Worm (Caenorhabditis elegans) whole organism, young adult: ENCODE results near the gene cest-17.

Source experiments
- D2030.7 ChIP-seq: fragments of 200-800 bp; sonication (Bioruptor generic); IDR thresholded peaks from 2 replicates; pipeline ENCODE4 v1.3.6; 2022; ENCODE audit warnings: missing genetic modification reagents, missing genetic modification characterization, missing compliant biosample characterization
- F55B11.4 ChIP-seq: sonication (generic microtip); optimal IDR thresholded peaks from 2 replicates; lab custom pipeline; 2016; ENCODE audit warnings: missing compliant biosample characterization, missing genetic modification characterization, borderline replicate concordance; ENCODE audit not compliant: insufficient read depth
- F57A8.1 ChIP-seq: fragments of 200-800 bp; sonication (Bioruptor generic); optimal IDR thresholded peaks from 2 replicates; lab custom pipeline; 2018; ENCODE audit warnings: mild to moderate bottlenecking, missing genetic modification characterization, moderate library complexity, missing compliant biosample characterization
- K12H6.12 ChIP-seq: fragments of 200-800 bp; sonication (Bioruptor generic); optimal IDR thresholded peaks from 2 replicates; lab custom pipeline; 2018; ENCODE audit warnings: mild to moderate bottlenecking, missing genetic modification characterization, missing compliant biosample characterization
- T07F8.4 ChIP-seq: sonication (generic microtip); optimal IDR thresholded peaks from 2 replicates; lab custom pipeline; 2016; ENCODE audit warnings: mild to moderate bottlenecking, missing genetic modification characterization, moderate library complexity, missing compliant biosample characterization
- T26A5.8 ChIP-seq: sonication (generic microtip); optimal IDR thresholded peaks from 2 replicates; lab custom pipeline; 2016; ENCODE audit warnings: missing genetic modification characterization, missing compliant biosample characterization
- Y53F4B.3 ChIP-seq: fragments of 200-800 bp; sonication (Bioruptor generic); IDR thresholded peaks from 2 replicates; pipeline ENCODE4 v1.3.6; 2022; ENCODE audit warnings: missing genetic modification reagents, missing genetic modification characterization, missing compliant biosample characterization
- Y56A3A.18 ChIP-seq: fragments of 200-800 bp; sonication (Bioruptor generic); IDR thresholded peaks from 2 replicates; pipeline ENCODE4 v1.3.6; 2022; ENCODE audit warnings: missing genetic modification reagents, missing genetic modification characterization, missing compliant biosample characterization
- Y67H2A.10 ChIP-seq: fragments of 200-800 bp; sonication (Bioruptor generic); conservative IDR thresholded peaks from 2 replicates; pipeline ENCODE4 v1.3.6; 2022; ENCODE audit warnings: missing genetic modification reagents, missing genetic modification characterization, missing compliant biosample characterization
- atf-7 ChIP-seq: sonication (generic microtip); optimal IDR thresholded peaks from 2 replicates; lab custom pipeline; 2017; ENCODE audit warnings: mild to moderate bottlenecking, missing genetic modification characterization, missing compliant biosample characterization
- athp-1 ChIP-seq: sonication (generic microtip); optimal IDR thresholded peaks from 2 replicates; lab custom pipeline; 2017; ENCODE audit warnings: mild to moderate bottlenecking, missing genetic modification characterization, missing compliant biosample characterization
- ceh-27 ChIP-seq: fragments of 200-800 bp; sonication (Bioruptor generic); optimal IDR thresholded peaks from 2 replicates; lab custom pipeline; 2018; ENCODE audit warnings: mild to moderate bottlenecking, missing genetic modification characterization, moderate library complexity, missing compliant biosample characterization
- ceh-58 ChIP-seq: fragments of 200-800 bp; sonication (Bioruptor generic); IDR thresholded peaks from 2 replicates; pipeline ENCODE4 v1.3.6; 2022; ENCODE audit warnings: missing genetic modification characterization, missing compliant biosample characterization
- egrh-3 ChIP-seq: fragments of 200-800 bp; sonication (Bioruptor generic); IDR thresholded peaks from 2 replicates; pipeline ENCODE4 v1.3.6; 2022; ENCODE audit warnings: missing genetic modification reagents, missing genetic modification characterization, missing compliant biosample characterization
- hsf-1 ChIP-seq: fragments of 200-800 bp; sonication (Bioruptor generic); IDR thresholded peaks from 2 replicates; pipeline ENCODE4 v1.3.6; 2022; ENCODE audit warnings: missing genetic modification reagents, missing genetic modification characterization, missing compliant biosample characterization
- let-526 ChIP-seq: fragments of 200-800 bp; sonication (Bioruptor generic); IDR thresholded peaks from 2 replicates; pipeline ENCODE4 v1.3.6; 2022; ENCODE audit warnings: missing genetic modification reagents, missing genetic modification characterization, missing compliant biosample characterization
- madf-6 ChIP-seq: fragments of 200-800 bp; sonication (Bioruptor generic); IDR thresholded peaks from 2 replicates; pipeline ENCODE4 v1.3.6; 2022; ENCODE audit warnings: missing genetic modification reagents, missing genetic modification characterization, missing compliant biosample characterization
- mxl-1 ChIP-seq: sonication (generic microtip); optimal IDR thresholded peaks from 2 replicates; lab custom pipeline; 2016; ENCODE audit warnings: missing genetic modification characterization, missing compliant biosample characterization
- nfya-2 ChIP-seq: fragments of 200-800 bp; sonication (Bioruptor generic); IDR thresholded peaks from 2 replicates; pipeline ENCODE4 v1.3.6; 2022; ENCODE audit warnings: missing genetic modification reagents, missing genetic modification characterization, missing compliant biosample characterization
- nhr-27 ChIP-seq: fragments of 200-800 bp; sonication (Bioruptor generic); optimal IDR thresholded peaks from 2 replicates; lab custom pipeline; 2018; ENCODE audit warnings: mild to moderate bottlenecking, missing genetic modification characterization, moderate library complexity, missing compliant biosample characterization
- nhr-80 ChIP-seq: sonication (generic microtip); optimal IDR thresholded peaks from 2 replicates; lab custom pipeline; 2016; ENCODE audit warnings: missing genetic modification characterization, missing compliant biosample characterization
- pha-4 ChIP-seq: fragments of 150-350 bp; sonication (generic microtip); optimal IDR thresholded peaks from 2 replicates; lab custom pipeline; 2014; ENCODE audit warnings: missing biosample characterization, missing genetic modification reagents, missing genetic modification characterization
- snpc-3.4 ChIP-seq: sonication (generic microtip); optimal IDR thresholded peaks from 2 replicates; lab custom pipeline; 2017; ENCODE audit warnings: missing genetic modification characterization, mild to moderate bottlenecking, missing compliant biosample characterization, antibody characterized with exemption, moderate library complexity, missing genotype, missing genetic modification reagents
- sptf-2 ChIP-seq: fragments of 200-800 bp; sonication (Bioruptor generic); optimal IDR thresholded peaks from 2 replicates; lab custom pipeline; 2018; ENCODE audit warnings: mild to moderate bottlenecking, missing genetic modification characterization, missing compliant biosample characterization
- tbx-9 ChIP-seq: sonication (generic microtip); optimal IDR thresholded peaks from 2 replicates; lab custom pipeline; 2016; ENCODE audit warnings: borderline replicate concordance, missing genetic modification characterization, inconsistent platforms, missing compliant biosample characterization

cest-17 gene

ce11 chrV:8253946-8254345 is 50.8 kb downstream of the cest-17 start:
- TF ChIP-seq pha-4 (no peak), madf-6 (no peak), egrh-3 (GFP tag; lab: Robert Waterston, UW) (no peak), snpc-3.4 (tag; lab: Kevin White, UChicago) (no peak), let-526 (GFP tag; lab: Robert Waterston, UW) (no peak), mxl-1 (tag; lab: Kevin White, UChicago) (no peak)
- TF ChIP-seq, all 124 proteins: peak for 0

- TF ChIP-seq hsf-1 (GFP tag; lab: Robert Waterston, UW) (no peak), nfya-2 (no peak), Y56A3A.18 (GFP tag; lab: Robert Waterston, UW) (no peak), nhr-27 (tag; lab: Kevin White, UChicago) (no peak), D2030.7 (GFP tag; lab: Robert Waterston, UW) (no peak), atf-7 (tag; lab: Kevin White, UChicago) (no peak), K12H6.12 (tag; lab: Kevin White, UChicago) (no peak), Y67H2A.10 (GFP tag; lab: Robert Waterston, UW) (no peak), F55B11.4 (no peak), Y53F4B.3 (GFP tag; lab: Robert Waterston, UW) (no peak), T26A5.8 (tag; lab: Kevin White, UChicago) (no peak), ceh-58 (GFP tag; lab: Robert Waterston, UW) (no peak), let-526 (GFP tag; lab: Robert Waterston, UW) (no peak), tbx-9 (tag; lab: Kevin White, UChicago) (no peak), athp-1 (no peak), sptf-2 (no peak), ceh-27 (GFP tag; lab: Kevin White, UChicago) (no peak), nhr-80 (tag; lab: Kevin White, UChicago) (no peak), F57A8.1 (GFP tag; lab: Kevin White, UChicago) (no peak), T07F8.4 (tag; lab: Kevin White, UChicago) (no peak)
These were observed 51.8 kb downstream of the cest-17 start for ce11 chrV:8254973-8255372.
